Worm (Caenorhabditis elegans): ENCODE data around the gene srz-19.
"Not testable (repeated sequence)": the region's sequence is repeated elsewhere in the genome, so short reads cannot be mapped to it uniquely, and the experiment has no call there.

srz-19 gene

ce11 chrIV:3909114-3909513 lies 10.5 kb upstream of the srz-19 start, which contains the start of gene F56D6.13:
TSS of gene F56D6.13 (plus strand) at chrIV:3909414.
- TF ChIP-seq med-1 (GFP tag; optimal IDR thresholded peaks at IDR 0.05; ENCODE audit: insufficient read depth) (no peak), klf-2 (GFP tag; conservative IDR thresholded peaks at IDR 0.05) (no peak), cog-1 (tag; optimal IDR thresholded peaks at IDR 0.05) (no peak), T22C8.4 (GFP tag; IDR thresholded peaks at IDR 0.05) (no peak), ref-1 (GFP tag; conservative IDR thresholded peaks at IDR 0.05) (no peak), ztf-29 (GFP tag; IDR thresholded peaks at IDR 0.05) (no peak), ztf-23 (GFP tag; IDR thresholded peaks at IDR 0.05) (no peak), flt-1 (GFP tag; IDR thresholded peaks at IDR 0.05) (no peak), tab-1 (GFP tag; IDR thresholded peaks at IDR 0.05) (no peak)

ce11 chrIV:3911848-3912247 lies 7.8 kb upstream of the srz-19 start, which contains the start of gene F56D6.18:
TSS of gene F56D6.18 (minus strand) at chrIV:3911948.
- TF ChIP-seq klf-2 (GFP tag; conservative IDR thresholded peaks at IDR 0.05); ztf-29 (GFP tag; IDR thresholded peaks at IDR 0.05); med-1 (GFP tag; optimal IDR thresholded peaks at IDR 0.05; ENCODE audit: insufficient read depth): not testable (repeated sequence)

ce11 chrIV:3912598-3912997 lies 7.0 kb upstream of the srz-19 start, which contains the start of gene F56D6.20:
TSS of gene F56D6.20 (plus strand) at chrIV:3912898.
- TF ChIP-seq ref-1 (GFP tag; conservative IDR thresholded peaks at IDR 0.05) (no peak), flt-1 (GFP tag; IDR thresholded peaks at IDR 0.05) (no peak), tab-1 (GFP tag; IDR thresholded peaks at IDR 0.05) (no peak), ztf-29 (GFP tag; IDR thresholded peaks at IDR 0.05) (no peak), klf-2 (GFP tag; conservative IDR thresholded peaks at IDR 0.05) (no peak), med-1 (GFP tag; optimal IDR thresholded peaks at IDR 0.05; ENCODE audit: insufficient read depth) (no peak), ztf-23 (GFP tag; IDR thresholded peaks at IDR 0.05) (no peak), cog-1 (tag; optimal IDR thresholded peaks at IDR 0.05) (no peak), T22C8.4 (GFP tag; IDR thresholded peaks at IDR 0.05) (no peak)

- TF ChIP-seq cog-1 (tag; optimal IDR thresholded peaks at IDR 0.05) (no peak), ref-1 (GFP tag; conservative IDR thresholded peaks at IDR 0.05) (no peak), flt-1 (GFP tag; IDR thresholded peaks at IDR 0.05) (no peak), T22C8.4 (GFP tag; IDR thresholded peaks at IDR 0.05) (no peak), med-1 (GFP tag; optimal IDR thresholded peaks at IDR 0.05; ENCODE audit: insufficient read depth) (no peak), klf-2 (GFP tag; conservative IDR thresholded peaks at IDR 0.05) (no peak)
Observed at ce11 chrIV:3914462-3914861, 5.1 kb upstream of the srz-19 start, which contains the start of gene F56D6.19. TSS of gene F56D6.19 (plus strand) at chrIV:3914762.

ce11 chrIV:3915296-3915695 lies 4.3 kb upstream of the srz-19 start, which contains the start of gene srz-20:
TSS of gene srz-20 (plus strand) at chrIV:3915596.
- TF ChIP-seq cog-1 (tag; optimal IDR thresholded peaks at IDR 0.05) (no peak), T22C8.4 (GFP tag; IDR thresholded peaks at IDR 0.05) (no peak), tab-1 (GFP tag; IDR thresholded peaks at IDR 0.05) (no peak), ref-1 (GFP tag; conservative IDR thresholded peaks at IDR 0.05) (no peak), klf-2 (GFP tag; conservative IDR thresholded peaks at IDR 0.05) (no peak), med-1 (GFP tag; optimal IDR thresholded peaks at IDR 0.05; ENCODE audit: insufficient read depth) (no peak), ztf-29 (GFP tag; IDR thresholded peaks at IDR 0.05) (no peak), ztf-23 (GFP tag; IDR thresholded peaks at IDR 0.05) (no peak), flt-1 (GFP tag; IDR thresholded peaks at IDR 0.05) (no peak)

ce11 chrIV:3917405-3917804 lies 2.2 kb upstream of the srz-19 start, which contains the start of gene F56D6.14:
TSS of gene F56D6.14 (plus strand) at chrIV:3917705.
- TF ChIP-seq T22C8.4 (GFP tag; IDR thresholded peaks at IDR 0.05), result no peak
- TF ChIP-seq cog-1 (tag; optimal IDR thresholded peaks at IDR 0.05), result no peak
- no peak for TF ChIP-seq ztf-23 (GFP tag; IDR thresholded peaks at IDR 0.05)
- TF ChIP-seq tab-1 (GFP tag; IDR thresholded peaks at IDR 0.05), result no peak
- no peak for TF ChIP-seq ref-1 (GFP tag; conservative IDR thresholded peaks at IDR 0.05)

ce11 chrIV:3918160-3918559 lies 1.4 kb upstream of the srz-19 start, which contains the start of gene F56D6.23:
TSS of gene F56D6.23 (plus strand) at chrIV:3918460.
- TF ChIP-seq ref-1 (GFP tag; conservative IDR thresholded peaks at IDR 0.05) (no peak), cog-1 (tag; optimal IDR thresholded peaks at IDR 0.05) (no peak), ztf-29 (GFP tag; IDR thresholded peaks at IDR 0.05) (no peak), med-1 (GFP tag; optimal IDR thresholded peaks at IDR 0.05; ENCODE audit: insufficient read depth) (no peak), tab-1 (GFP tag; IDR thresholded peaks at IDR 0.05) (no peak), T22C8.4 (GFP tag; IDR thresholded peaks at IDR 0.05) (no peak), flt-1 (GFP tag; IDR thresholded peaks at IDR 0.05) (no peak), klf-2 (GFP tag; conservative IDR thresholded peaks at IDR 0.05) (no peak)

ce11 chrIV:3921898-3922297 lies 2.3 kb downstream of the srz-19 start, which contains the start of gene clec-67:
TSS of gene clec-67 (plus strand) at chrIV:3922165.
- TF ChIP-seq ztf-23 (GFP tag; IDR thresholded peaks at IDR 0.05) (no peak), T22C8.4 (GFP tag; IDR thresholded peaks at IDR 0.05) (no peak), ztf-29 (GFP tag; IDR thresholded peaks at IDR 0.05) (no peak), flt-1 (GFP tag; IDR thresholded peaks at IDR 0.05) (no peak), ref-1 (GFP tag; conservative IDR thresholded peaks at IDR 0.05) (no peak), cog-1 (tag; optimal IDR thresholded peaks at IDR 0.05) (no peak), tab-1 (GFP tag; IDR thresholded peaks at IDR 0.05) (no peak), med-1 (GFP tag; optimal IDR thresholded peaks at IDR 0.05; ENCODE audit: insufficient read depth) (no peak), klf-2 (GFP tag; conservative IDR thresholded peaks at IDR 0.05) (no peak)

- TF ChIP-seq ref-1 (GFP tag; conservative IDR thresholded peaks at IDR 0.05) (no peak), cog-1 (tag; optimal IDR thresholded peaks at IDR 0.05) (no peak), ztf-29 (GFP tag; IDR thresholded peaks at IDR 0.05) (no peak), ztf-23 (GFP tag; IDR thresholded peaks at IDR 0.05) (no peak), med-1 (GFP tag; optimal IDR thresholded peaks at IDR 0.05; ENCODE audit: insufficient read depth) (no peak), flt-1 (GFP tag; IDR thresholded peaks at IDR 0.05) (no peak), tab-1 (GFP tag; IDR thresholded peaks at IDR 0.05) (no peak), klf-2 (GFP tag; conservative IDR thresholded peaks at IDR 0.05) (no peak), T22C8.4 (GFP tag; IDR thresholded peaks at IDR 0.05) (no peak)
Observed at ce11 chrIV:3926117-3926516, 6.5 kb downstream of the srz-19 start, which contains the start of gene clec-68. TSS of gene clec-68 (plus strand) at chrIV:3926417.

- not testable (repeated sequence) for TF ChIP-seq klf-2 (GFP tag; conservative IDR thresholded peaks at IDR 0.05); flt-1 (GFP tag; IDR thresholded peaks at IDR 0.05); cog-1 (tag; optimal IDR thresholded peaks at IDR 0.05)
Observed at ce11 chrIV:3932408-3932807, 12.8 kb downstream of the srz-19 start, which contains the start of gene clec-70. TSS of gene clec-70 (plus strand) at chrIV:3932708.

All from whole organism, midembryonic.